Fruit fly (Drosophila melanogaster) whole organism, wandering third instar larva: ENCODE data around the gene CG15431.

Experiments used
- Jra ChIP-seq: sonication (Bioruptor generic); optimal IDR thresholded peaks from 2 replicates; lab custom pipeline; 2016; ENCODE audit warnings: missing biosample characterization, missing genetic modification characterization
- foxo ChIP-seq, 2 experiments: fragments of 200-800 bp; sonication (Bioruptor generic); optimal IDR thresholded peaks; 2 replicates in 1 of 2; 3 replicates in 1 of 2; lab custom pipeline; 2016 to 2017; ENCODE audit warnings: missing biosample characterization in 2 of 2, missing genetic modification characterization in 2 of 2
- sage ChIP-seq: fragments of 200-800 bp; sonication (Bioruptor generic); optimal IDR thresholded peaks from 2 replicates; lab custom pipeline; 2016; ENCODE audit warnings: missing biosample characterization, mild to moderate bottlenecking, missing genetic modification characterization

DNA sequence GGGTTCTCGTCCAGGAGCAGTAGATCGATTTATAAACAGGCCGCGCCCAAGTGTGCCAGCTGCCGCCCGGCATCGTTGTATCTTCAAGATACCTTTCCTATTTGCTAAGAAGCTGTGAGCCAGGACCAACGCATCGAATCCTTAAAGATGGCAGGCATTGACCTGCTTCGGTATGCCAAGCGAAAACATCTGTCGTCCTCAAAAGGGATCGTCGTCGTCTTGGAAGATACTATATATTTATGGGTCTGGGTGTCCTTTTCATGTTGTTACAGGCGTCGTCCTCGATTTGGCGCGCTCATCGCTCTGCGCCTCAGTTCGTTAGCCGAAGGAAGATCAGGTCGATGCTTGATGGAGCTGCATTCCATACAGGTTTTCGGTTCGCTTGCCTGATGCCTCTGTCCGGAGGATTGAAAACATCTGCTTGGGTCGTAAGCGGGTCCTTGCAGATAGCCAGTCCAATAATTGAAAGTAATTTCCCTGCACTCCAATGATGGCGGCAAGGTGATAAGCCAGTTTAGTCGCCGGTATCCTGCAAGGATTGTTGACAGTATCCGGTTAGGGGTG is 77.3 kb downstream of the CG15431 start:
- no peak for TF ChIP-seq foxo (GFP tag; optimal IDR thresholded peaks at IDR 0.05; lab: Kevin White, UChicago)
- no peak for TF ChIP-seq Jra
- no peak for TF ChIP-seq sage
